Worm (Caenorhabditis elegans): Measurements from ENCODE around the gene C28G1.6.

Gene C28G1.6

ce11 chrX:8835405-8835804, 4.3 kb upstream of the C28G1.6 start, which contains the start of gene sec-15:
sec-15 (minus strand) TSS chrX:8835715.
- TF ChIP-seq ceh-16 (tag; optimal IDR thresholded peaks at IDR 0.05), result no peak
- TF ChIP-seq fkh-10 (GFP tag; optimal IDR thresholded peaks at IDR 0.05), result no peak
- TF ChIP-seq elt-2 (tag; optimal IDR thresholded peaks at IDR 0.05), result peak; percentile 61
- TF ChIP-seq pqm-1 (tag; optimal IDR thresholded peaks at IDR 0.05), result peak; percentile 14

DNA sequence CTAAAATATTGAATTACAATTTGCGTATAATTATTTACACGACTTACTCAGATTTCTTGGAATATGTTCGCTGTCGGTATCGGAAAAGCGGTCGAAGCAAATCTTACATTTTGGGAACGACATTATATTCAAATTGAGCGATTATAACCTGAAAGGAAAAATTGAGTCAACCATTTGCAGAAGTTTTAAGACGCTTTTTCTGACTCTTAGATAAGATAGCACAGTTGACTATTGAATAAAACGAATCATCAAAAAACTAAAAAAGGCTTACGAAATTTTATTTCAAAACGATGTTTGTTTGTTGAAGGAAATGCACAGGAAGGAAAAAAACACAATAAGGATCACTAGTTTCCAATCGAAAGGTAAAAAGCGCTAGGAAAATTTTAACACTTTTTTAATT, 2.7 kb downstream of the C28G1.6 start, which contains the start of gene rcs-1:
Gene rcs-1, minus strand, starts transcription at position 176 of the 400 bp plus-strand sequence.
- TF ChIP-seq elt-3 (tag; optimal IDR thresholded peaks at IDR 0.05), result no peak
- peak; percentile 30 for TF ChIP-seq elt-2 (tag; optimal IDR thresholded peaks at IDR 0.05)
- TF ChIP-seq daf-12 (tag; optimal IDR thresholded peaks at IDR 0.05), result no peak

ce11 chrX:8824437-8824836, 6.6 kb downstream of the C28G1.6 start, which contains the start of gene ifd-1:
ifd-1 (minus strand) TSS chrX:8824448.
- TF ChIP-seq elt-2 (tag; optimal IDR thresholded peaks at IDR 0.05) (peak; percentile 95), fkh-10 (GFP tag; optimal IDR thresholded peaks at IDR 0.05) (no peak), pqm-1 (tag; optimal IDR thresholded peaks at IDR 0.05) (peak; percentile 88), jun-1 (tag; optimal IDR thresholded peaks at IDR 0.05) (peak; percentile 78), pha-4 (tag; optimal IDR thresholded peaks at IDR 0.05) (no peak), nhr-43 (tag; optimal IDR thresholded peaks at IDR 0.05; ENCODE audit: poor library complexity, severe bottlenecking) (no peak), unc-39 (tag; optimal IDR thresholded peaks at IDR 0.05) (no peak)

ce11 chrX:8820643-8821042, 10.4 kb downstream of the C28G1.6 start:
- TF ChIP-seq snpc-4 (tag; optimal IDR thresholded peaks at IDR 0.05) (no peak), ceh-16 (tag; optimal IDR thresholded peaks at IDR 0.05) (no peak), pqm-1 (tag; optimal IDR thresholded peaks at IDR 0.05) (peak; percentile 71), pha-4 (tag; optimal IDR thresholded peaks at IDR 0.05) (peak; percentile 31), fos-1 (tag; optimal IDR thresholded peaks at IDR 0.05) (no peak), fkh-2 (tag; optimal IDR thresholded peaks at IDR 0.05) (no peak), nhr-25 (tag; optimal IDR thresholded peaks at IDR 0.05) (no peak), elt-3 (tag; optimal IDR thresholded peaks at IDR 0.05) (no peak), jun-1 (tag; optimal IDR thresholded peaks at IDR 0.05) (peak; percentile 42), ceh-82 (tag; optimal IDR thresholded peaks at IDR 0.05) (no peak), sea-2 (GFP tag; optimal IDR thresholded peaks at IDR 0.05) (no peak), lin-39 (tag; optimal IDR thresholded peaks at IDR 0.05) (no peak), zag-1 (tag; optimal IDR thresholded peaks at IDR 0.05) (no peak), elt-2 (tag; optimal IDR thresholded peaks at IDR 0.05) (peak; percentile 87), unc-39 (tag; optimal IDR thresholded peaks at IDR 0.05) (no peak), lin-15B (tag; optimal IDR thresholded peaks at IDR 0.05) (no peak)

DNA sequence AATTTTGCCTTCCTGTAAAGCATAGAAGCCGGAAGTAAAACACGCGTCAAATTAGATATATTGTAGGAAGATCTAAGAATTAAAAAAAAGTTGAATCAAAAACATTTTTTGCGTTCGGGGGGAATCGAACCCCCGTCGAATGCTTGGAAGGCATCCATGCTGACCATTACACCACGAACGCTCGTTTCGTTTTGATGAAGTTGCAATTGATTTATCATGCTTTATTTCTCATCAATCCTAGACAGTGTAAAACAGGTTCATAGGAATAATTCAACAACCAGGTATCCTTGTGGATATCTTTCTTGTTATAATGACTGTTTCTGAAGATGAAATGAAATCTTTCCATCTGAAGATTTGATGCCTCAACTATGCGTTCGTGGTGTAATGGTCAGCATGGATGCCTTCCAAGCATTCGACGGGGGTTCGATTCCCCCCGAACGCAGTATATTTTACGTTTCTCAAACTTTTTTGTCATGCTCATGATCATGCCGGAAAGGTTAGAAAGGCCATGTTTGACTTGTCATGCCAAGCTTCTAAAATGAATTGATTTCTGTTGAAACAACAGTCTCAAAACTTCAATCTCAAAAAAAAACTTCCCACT, 11.1 kb downstream of the C28G1.6 start:
- TF ChIP-seq elt-3 (tag; optimal IDR thresholded peaks at IDR 0.05) (no peak), elt-1 (tag; optimal IDR thresholded peaks at IDR 0.05) (no peak), ceh-16 (tag; optimal IDR thresholded peaks at IDR 0.05) (no peak), nhr-237 (tag; optimal IDR thresholded peaks at IDR 0.05) (no peak), fos-1 (tag; optimal IDR thresholded peaks at IDR 0.05) (no peak), nhr-76 (tag; optimal IDR thresholded peaks at IDR 0.05) (no peak), fkh-2 (tag; optimal IDR thresholded peaks at IDR 0.05) (no peak), fkh-10 (GFP tag; optimal IDR thresholded peaks at IDR 0.05) (no peak), skn-1 (tag; optimal IDR thresholded peaks at IDR 0.05) (no peak), nhr-25 (tag; optimal IDR thresholded peaks at IDR 0.05) (peak; percentile 22), unc-39 (tag; optimal IDR thresholded peaks at IDR 0.05) (no peak), egl-27 (tag; optimal IDR thresholded peaks at IDR 0.05) (no peak), sea-2 (GFP tag; optimal IDR thresholded peaks at IDR 0.05) (no peak), eor-1 (tag; optimal IDR thresholded peaks at IDR 0.05) (no peak), nhr-43 (tag; optimal IDR thresholded peaks at IDR 0.05; ENCODE audit: poor library complexity, severe bottlenecking) (peak; percentile 52), aly-2 (tag; optimal IDR thresholded peaks at IDR 0.05) (no peak), ama-1 (optimal IDR thresholded peaks at IDR 0.05) (no peak), tbx-2 (tag; optimal IDR thresholded peaks at IDR 0.05) (no peak), R02D3.7 (tag; optimal IDR thresholded peaks at IDR 0.05) (no peak), mdl-1 (tag; optimal IDR thresholded peaks at IDR 0.05) (no peak), zag-1 (tag; optimal IDR thresholded peaks at IDR 0.05) (no peak), ceh-9 (tag; optimal IDR thresholded peaks at IDR 0.05) (no peak), elt-2 (tag; optimal IDR thresholded peaks at IDR 0.05) (peak; percentile 14), ceh-28 (tag; optimal IDR thresholded peaks at IDR 0.05) (no peak), nhr-28 (tag; optimal IDR thresholded peaks at IDR 0.05) (no peak)

Measured in whole organism, L3 larva.